Fruit fly (Drosophila melanogaster) whole organism, adult: ENCODE data around the gene Utx.

Source experiments
- CG12768 ChIP-seq: fragments of 200-800 bp; sonication (Bioruptor generic); optimal IDR thresholded peaks from 2 replicates; lab custom pipeline; 2017; ENCODE audit warnings: missing biosample characterization, missing genetic modification characterization, mild to moderate bottlenecking, moderate library complexity, missing genetic modification reagents
- CG14711 ChIP-seq: fragments of 200-800 bp; sonication (Bioruptor generic); optimal IDR thresholded peaks from 2 replicates; lab custom pipeline; 2018; ENCODE audit warnings: missing biosample characterization, mild to moderate bottlenecking, missing genetic modification characterization, moderate library complexity
- CG33017 ChIP-seq: fragments of 200-800 bp; sonication (Bioruptor generic); optimal IDR thresholded peaks from 2 replicates; lab custom pipeline; 2018; ENCODE audit warnings: missing biosample characterization, mild to moderate bottlenecking, missing genetic modification characterization, moderate library complexity
- CG5204 ChIP-seq: fragments of 200-800 bp; sonication (Bioruptor generic); optimal IDR thresholded peaks from 2 replicates; lab custom pipeline; 2016; ENCODE audit warnings: missing biosample characterization, missing genetic modification characterization
- Clk ChIP-seq: fragments of 200-800 bp; sonication (Bioruptor generic); optimal IDR thresholded peaks from 2 replicates; lab custom pipeline; 2017; ENCODE audit warnings: missing biosample characterization, missing genetic modification characterization
- Mnt ChIP-seq: fragments of 200-800 bp; sonication (Bioruptor generic); optimal IDR thresholded peaks from 2 replicates; lab custom pipeline; 2016; ENCODE audit warnings: missing biosample characterization, mild to moderate bottlenecking, missing genetic modification characterization
- cnc ChIP-seq, 2 experiments: fragments of >200 bp; optimal IDR thresholded peaks; 2 replicates each; lab custom pipeline; 2017
- kay ChIP-seq: fragments of 200-800 bp; sonication (Bioruptor generic); peaks from one replicate; lab custom pipeline; 2016; ENCODE audit warnings: missing biosample characterization, missing genetic modification characterization, borderline replicate concordance
- ovo ChIP-seq: fragments of 200-800 bp; sonication (Bioruptor generic); optimal IDR thresholded peaks from 2 replicates; lab custom pipeline; 2016; ENCODE audit warnings: missing biosample characterization, missing genetic modification characterization

DNA sequence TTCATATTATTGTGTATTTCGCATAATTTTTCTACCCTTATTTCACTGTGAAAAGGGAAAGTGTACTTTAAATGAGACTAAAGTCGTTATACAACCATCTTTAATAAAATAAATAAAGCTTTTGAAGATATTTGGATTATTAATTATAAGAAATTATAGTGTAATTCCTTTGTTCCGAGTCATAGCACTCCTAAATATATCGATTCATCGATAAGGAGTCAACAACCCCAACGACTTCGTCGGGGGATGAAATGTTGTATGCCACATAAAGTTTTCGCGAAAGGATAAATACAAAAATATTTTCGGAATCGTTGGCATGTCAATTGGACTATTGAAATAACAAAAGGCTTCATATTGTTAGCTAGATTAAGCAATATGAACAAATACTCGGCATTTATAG, 27.0 kb downstream of the Utx start, which contains the start of gene Ror:
- no peak for TF ChIP-seq cnc (optimal IDR thresholded peaks at IDR 0.05; lab: Kevin White, UChicago)
- TF ChIP-seq kay (GFP tag; lab: Kevin White, UChicago), result no peak
- no peak for TF ChIP-seq CG12768
- TF ChIP-seq CG14711 (tag; lab: Kevin White, UChicago), result no peak
- no peak for TF ChIP-seq Clk (GFP tag; lab: Kevin White, UChicago)
- no peak for TF ChIP-seq CG5204 (GFP tag; lab: Kevin White, UChicago)
- TF ChIP-seq CG33017 (tag; lab: Kevin White, UChicago), result no peak
- TF ChIP-seq Mnt (GFP tag; lab: Kevin White, UChicago), result no peak
- TF ChIP-seq ovo (GFP tag; lab: Kevin White, UChicago), result no peak
